Fruit fly (Drosophila melanogaster) whole organism, embryonic: ENCODE data around the gene SrpRalpha.

Source experiments
- Aef1 ChIP-seq: fragments of 200-800 bp; sonication (Bioruptor generic); IDR thresholded peaks from 3 replicates; pipeline ENCODE4 v1.3.6; 2022; ENCODE audit warnings: missing biosample characterization, missing genetic modification characterization
- Blimp-1 ChIP-seq: fragments of 200-800 bp; sonication (Bioruptor generic); optimal IDR thresholded peaks from 3 replicates; lab custom pipeline; 2018; ENCODE audit warnings: missing biosample characterization, missing genetic modification characterization, mild to moderate bottlenecking, moderate library complexity, missing genetic modification reagents
- CG10209 ChIP-seq: fragments of 200-800 bp; sonication (Bioruptor generic); optimal IDR thresholded peaks from 3 replicates; lab custom pipeline; 2017; ENCODE audit warnings: missing biosample characterization, mild to moderate bottlenecking, missing genetic modification characterization, missing genetic modification reagents
- CG10654 ChIP-seq: fragments of 200-800 bp; sonication (Bioruptor generic); optimal IDR thresholded peaks from 2 replicates; lab custom pipeline; 2016; ENCODE audit warnings: missing biosample characterization, missing genetic modification characterization
- CG11456 ChIP-seq: fragments of 200-800 bp; sonication (Bioruptor generic); IDR thresholded peaks from 3 replicates; pipeline ENCODE4 v1.3.6; 2022; ENCODE audit warnings: missing biosample characterization, missing genetic modification characterization
- CG12391 ChIP-seq: fragments of 200-800 bp; sonication (Bioruptor generic); optimal IDR thresholded peaks from 3 replicates; lab custom pipeline; 2018; ENCODE audit warnings: missing biosample characterization, mild to moderate bottlenecking, missing genetic modification characterization, moderate library complexity
- CG12659 ChIP-seq: fragments of 200-800 bp; sonication (Bioruptor generic); optimal IDR thresholded peaks from 3 replicates; lab custom pipeline; 2017; ENCODE audit warnings: mild to moderate bottlenecking, missing biosample characterization, missing genetic modification reagents, missing genetic modification characterization
- CG13775 ChIP-seq: fragments of 200-800 bp; sonication (Bioruptor generic); optimal IDR thresholded peaks from 3 replicates; lab custom pipeline; 2017; ENCODE audit warnings: missing biosample characterization, mild to moderate bottlenecking, missing genetic modification characterization
- CG13894 ChIP-seq: fragments of 200-800 bp; sonication (Bioruptor generic); optimal IDR thresholded peaks from 3 replicates; lab custom pipeline; 2018; ENCODE audit warnings: missing biosample characterization, mild to moderate bottlenecking, missing genetic modification characterization, moderate library complexity
- CG14014 ChIP-seq: fragments of 200-800 bp; sonication (Bioruptor generic); IDR thresholded peaks from 2 replicates; pipeline ENCODE4 v1.3.6; 2022; ENCODE audit warnings: missing biosample characterization, missing genetic modification characterization
- CG15011 ChIP-seq: fragments of 200-800 bp; sonication (Bioruptor generic); optimal IDR thresholded peaks from 3 replicates; lab custom pipeline; 2018; ENCODE audit warnings: missing biosample characterization, mild to moderate bottlenecking, missing genetic modification characterization
- CG2116 ChIP-seq: fragments of 200-800 bp; sonication (Bioruptor generic); optimal IDR thresholded peaks from 3 replicates; lab custom pipeline; 2018; ENCODE audit warnings: missing biosample characterization, mild to moderate bottlenecking, missing genetic modification characterization
- CG34376 ChIP-seq: fragments of 200-800 bp; sonication (Bioruptor generic); optimal IDR thresholded peaks from 2 replicates; lab custom pipeline; 2018; ENCODE audit warnings: missing biosample characterization, mild to moderate bottlenecking, missing genetic modification characterization
- CG4820 ChIP-seq: fragments of 200-800 bp; sonication (Bioruptor generic); optimal IDR thresholded peaks from 3 replicates; lab custom pipeline; 2016; ENCODE audit warnings: missing biosample characterization, missing genetic modification characterization
- CG7786 ChIP-seq: fragments of 200-800 bp; sonication (Bioruptor generic); optimal IDR thresholded peaks from 2 replicates; lab custom pipeline; 2016; ENCODE audit warnings: missing biosample characterization, missing genetic modification characterization
- CG7987 ChIP-seq: fragments of 200-800 bp; sonication (Bioruptor generic); optimal IDR thresholded peaks from 2 replicates; lab custom pipeline; 2018; ENCODE audit warnings: missing biosample characterization, mild to moderate bottlenecking, missing genetic modification characterization, moderate library complexity
- CG8388 ChIP-seq: fragments of 200-800 bp; sonication (Bioruptor generic); optimal IDR thresholded peaks from 2 replicates; lab custom pipeline; 2019; ENCODE audit warnings: missing biosample characterization, mild to moderate bottlenecking, missing genetic modification characterization, moderate library complexity
- CG9215 ChIP-seq: fragments of 200-800 bp; sonication (Bioruptor generic); IDR thresholded peaks from 2 replicates; pipeline ENCODE4 v1.3.6; 2022; ENCODE audit warnings: missing biosample characterization, missing genetic modification characterization
- CG9727 ChIP-seq: fragments of 200-800 bp; sonication (Bioruptor generic); optimal IDR thresholded peaks from 3 replicates; lab custom pipeline; 2017; ENCODE audit warnings: missing biosample characterization, mild to moderate bottlenecking, missing genetic modification characterization
- CG9797 ChIP-seq: fragments of 200-800 bp; sonication (Bioruptor generic); optimal IDR thresholded peaks from 3 replicates; lab custom pipeline; 2018; ENCODE audit warnings: missing biosample characterization, mild to moderate bottlenecking, missing genetic modification characterization
- CG9876 ChIP-seq: fragments of 200-800 bp; sonication (Bioruptor generic); optimal IDR thresholded peaks from 2 replicates; lab custom pipeline; 2016; ENCODE audit warnings: missing biosample characterization, missing genetic modification characterization
- Chrac-16 ChIP-seq: fragments of 200-800 bp; sonication (Bioruptor generic); optimal IDR thresholded peaks from 3 replicates; lab custom pipeline; 2016; ENCODE audit warnings: missing biosample characterization, missing genetic modification characterization
- Drgx ChIP-seq: fragments of 200-800 bp; sonication (Bioruptor generic); IDR thresholded peaks from 2 replicates; pipeline ENCODE4 v1.3.6; 2022; ENCODE audit warnings: missing biosample characterization, missing genetic modification characterization
- Gsc ChIP-seq: fragments of 200-800 bp; sonication (Bioruptor generic); IDR thresholded peaks from 2 replicates; pipeline ENCODE4 v1.3.6; 2022; ENCODE audit warnings: missing biosample characterization, missing genetic modification characterization
- HLH54F ChIP-seq: fragments of 200-800 bp; sonication (Bioruptor generic); optimal IDR thresholded peaks from 3 replicates; lab custom pipeline; 2016; ENCODE audit warnings: missing biosample characterization, missing genetic modification characterization
- Kr ChIP-seq: fragments of 200-800 bp; sonication (Bioruptor generic); optimal IDR thresholded peaks from 2 replicates; lab custom pipeline; 2017; ENCODE audit warnings: missing biosample characterization, mild to moderate bottlenecking, missing genetic modification characterization
- Myb ChIP-seq: fragments of 200-800 bp; sonication (Bioruptor generic); optimal IDR thresholded peaks from 2 replicates; lab custom pipeline; 2016; ENCODE audit warnings: missing biosample characterization, missing genetic modification characterization
- Neu2 ChIP-seq: fragments of 200-800 bp; sonication (Bioruptor generic); optimal IDR thresholded peaks from 3 replicates; lab custom pipeline; 2016; ENCODE audit warnings: missing biosample characterization, missing genetic modification characterization, borderline replicate concordance
- Oaz ChIP-seq: fragments of 200-800 bp; sonication (Bioruptor generic); IDR thresholded peaks from 2 replicates; pipeline ENCODE4 v1.3.6; 2022; ENCODE audit warnings: missing biosample characterization, missing genetic modification characterization
- Optix ChIP-seq: fragments of 200-800 bp; sonication (Bioruptor generic); IDR thresholded peaks from 3 replicates; pipeline ENCODE4 v1.3.6; 2022; ENCODE audit warnings: missing biosample characterization, missing genetic modification characterization
- chinmo ChIP-seq: fragments of 200-800 bp; sonication (Bioruptor generic); IDR thresholded peaks from 4 replicates; pipeline ENCODE4 v1.3.6; 2022; ENCODE audit warnings: missing biosample characterization, missing genetic modification characterization; ENCODE audit not compliant: partially characterized antibody
- crol ChIP-seq: fragments of 200-800 bp; sonication (Bioruptor generic); IDR thresholded peaks from 2 replicates; pipeline ENCODE4 v1.3.6; 2022; ENCODE audit warnings: missing biosample characterization, missing genetic modification characterization
- disco-r ChIP-seq: fragments of 200-800 bp; sonication (Bioruptor generic); optimal IDR thresholded peaks from 2 replicates; lab custom pipeline; 2016; ENCODE audit warnings: missing biosample characterization, missing genetic modification characterization
- dysf ChIP-seq: fragments of 200-800 bp; sonication (Bioruptor generic); IDR thresholded peaks from 3 replicates; pipeline ENCODE4 v1.3.6; 2022; ENCODE audit warnings: missing biosample characterization, missing genetic modification characterization
- fu2 ChIP-seq: fragments of 200-800 bp; sonication (Bioruptor generic); optimal IDR thresholded peaks from 2 replicates; lab custom pipeline; 2016; ENCODE audit warnings: missing biosample characterization, missing genetic modification characterization
- hb ChIP-seq: fragments of 200-800 bp; sonication (Bioruptor generic); IDR thresholded peaks from 3 replicates; pipeline ENCODE4 v1.3.6; 2022; ENCODE audit warnings: missing biosample characterization, missing genetic modification characterization; ENCODE audit not compliant: partially characterized antibody
- knrl ChIP-seq: fragments of 200-800 bp; sonication (Bioruptor generic); IDR thresholded peaks from 3 replicates; pipeline ENCODE4 v1.3.6; 2022; ENCODE audit warnings: missing biosample characterization, missing genetic modification characterization; ENCODE audit not compliant: partially characterized antibody
- lola ChIP-seq, 3 experiments: fragments of >200 bp in 2 of 3; fragments of 200-800 bp in 1 of 3; sonication (Bioruptor generic) in 1 of 3; optimal IDR thresholded peaks; 2 replicates each; lab custom pipeline; 2017 to 2019; ENCODE audit warnings: missing biosample characterization in 3 of 3, missing genetic modification characterization in 3 of 3, mild to moderate bottlenecking in 1 of 3, moderate library complexity in 1 of 3
- mld ChIP-seq: fragments of 200-800 bp; sonication (Bioruptor generic); IDR thresholded peaks from 3 replicates; pipeline ENCODE4 v1.3.6; 2022; ENCODE audit warnings: missing biosample characterization, missing genetic modification characterization; ENCODE audit not compliant: partially characterized antibody
- row ChIP-seq: fragments of 200-800 bp; sonication (Bioruptor generic); IDR thresholded peaks from 3 replicates; pipeline ENCODE4 v1.3.6; 2022; ENCODE audit warnings: missing biosample characterization, missing genetic modification characterization
- shn ChIP-seq: fragments of 200-800 bp; sonication (Bioruptor generic); optimal IDR thresholded peaks from 3 replicates; lab custom pipeline; 2016; ENCODE audit warnings: missing biosample characterization, missing genetic modification characterization
- sisA ChIP-seq: fragments of 200-800 bp; sonication (Bioruptor generic); IDR thresholded peaks from 2 replicates; pipeline ENCODE4 v1.3.6; 2022; ENCODE audit warnings: missing biosample characterization, missing genetic modification characterization
- sqz ChIP-seq: fragments of 200-800 bp; sonication (Bioruptor generic); optimal IDR thresholded peaks from 3 replicates; lab custom pipeline; 2018; ENCODE audit warnings: missing biosample characterization, mild to moderate bottlenecking, missing genetic modification characterization
- stwl ChIP-seq: fragments of 200-800 bp; sonication (Bioruptor generic); optimal IDR thresholded peaks from 3 replicates; lab custom pipeline; 2018; ENCODE audit warnings: missing biosample characterization, mild to moderate bottlenecking, missing genetic modification characterization, moderate library complexity
- tll ChIP-seq, 2 experiments: fragments of 200-800 bp in 1 of 2; fragments of >200 bp in 1 of 2; sonication (Bioruptor generic) in 1 of 2; optimal IDR thresholded peaks; 2 replicates each; lab custom pipeline; 2017 to 2019; ENCODE audit warnings: missing biosample characterization in 2 of 2, missing genetic modification characterization in 2 of 2, mild to moderate bottlenecking in 1 of 2, moderate library complexity in 1 of 2
- vfl ChIP-seq: fragments of 200-800 bp; sonication (Bioruptor generic); optimal IDR thresholded peaks from 2 replicates; lab custom pipeline; 2016; ENCODE audit warnings: missing biosample characterization, missing genetic modification characterization
- vnd ChIP-seq: fragments of 200-800 bp; sonication (Bioruptor generic); IDR thresholded peaks from 3 replicates; pipeline ENCODE4 v1.3.6; 2022; ENCODE audit warnings: missing biosample characterization, missing genetic modification characterization; ENCODE audit not compliant: partially characterized antibody
- zfh2 ChIP-seq: fragments of 200-800 bp; sonication (Bioruptor generic); optimal IDR thresholded peaks from 2 replicates; lab custom pipeline; 2016; ENCODE audit warnings: missing biosample characterization, missing genetic modification characterization

SrpRalpha gene

dm6 chrX:11108148-11108844 lies 20.6 kb downstream of the SrpRalpha start, which contains the start of gene Hsp60A (continued):
- peak; percentile 61; the same call in 1 of the 4 replicates for TF ChIP-seq chinmo
- TF ChIP-seq CG10209 (GFP tag; lab: Kevin White, UChicago) = peak; percentile 39
- TF ChIP-seq knrl (GFP tag; lab: Robert Waterston, UW) = peak; percentile 90
- TF ChIP-seq CG2116 = peak; percentile 74
- TF ChIP-seq hb (GFP tag; lab: Robert Waterston, UW) = peak; percentile 76; the same call in 2 of the 3 replicates
- TF ChIP-seq Blimp-1 (GFP tag; lab: Kevin White, UChicago) = peak; percentile 53
- TF ChIP-seq HLH54F (GFP tag; lab: Kevin White, UChicago) = peak; percentile 30
- peak; percentile 82 for TF ChIP-seq row (GFP tag; lab: Robert Waterston, UW)
- TF ChIP-seq crol = no peak
- no peak for TF ChIP-seq CG7786
- TF ChIP-seq CG12659 (GFP tag; lab: Kevin White, UChicago) = peak; percentile 54
- peak; percentile 74 for TF ChIP-seq CG12391 (tag; lab: Kevin White, UChicago)
- TF ChIP-seq CG34376 = peak; percentile 6
- no peak for TF ChIP-seq zfh2 (GFP tag; lab: Kevin White, UChicago)
- TF ChIP-seq stwl = peak; percentile 50
- peak; percentile 67 for TF ChIP-seq CG9797 (GFP tag; lab: Kevin White, UChicago)
- TF ChIP-seq dysf = no peak; the same call in 2 of the 3 replicates
- no peak for TF ChIP-seq Gsc (GFP tag; lab: Robert Waterston, UW)
- peak; percentile 15 for TF ChIP-seq CG8388 (GFP tag; lab: Kevin White, UChicago)
- TF ChIP-seq sqz (GFP tag; lab: Kevin White, UChicago) = peak; percentile 49
- TF ChIP-seq tll (GFP tag; optimal IDR thresholded peaks at IDR 0.05; lab: Kevin White, UChicago) = no peak
- TF ChIP-seq Chrac-16 (GFP tag; lab: Kevin White, UChicago) = peak; percentile 21
- peak; percentile 41 for TF ChIP-seq vfl (GFP tag; lab: Kevin White, UChicago)
- no peak for TF ChIP-seq disco-r (GFP tag; lab: Kevin White, UChicago)
- TF ChIP-seq mld (GFP tag; lab: Robert Waterston, UW) = 0 out of 3 replicates have a peak, but pooled peaks have one; percentile 37
- TF ChIP-seq CG11456 (GFP tag; lab: Robert Waterston, UW) = 0 out of 3 replicates have a peak, but pooled peaks have one; percentile 8
- TF ChIP-seq shn = no peak
- TF ChIP-seq CG9876 (GFP tag; lab: Kevin White, UChicago) = no peak
- TF ChIP-seq Kr (GFP tag; lab: Kevin White, UChicago) = no peak
- peak; percentile 23 for TF ChIP-seq CG10654 (GFP tag; lab: Kevin White, UChicago)
- TF ChIP-seq CG13894 (tag; lab: Kevin White, UChicago) = peak; percentile 56
- 0 out of 2 replicates have a peak, but pooled peaks have one; percentile 27 for TF ChIP-seq CG14014 (GFP tag; lab: Robert Waterston, UW)
- TF ChIP-seq CG13775 (GFP tag; lab: Kevin White, UChicago) = peak; percentile 48
- TF ChIP-seq Drgx (GFP tag; lab: Robert Waterston, UW) = peak; percentile 27; the same call in 1 of the 2 replicates
- no peak for TF ChIP-seq Myb (GFP tag; lab: Kevin White, UChicago)
- TF ChIP-seq CG4820 (GFP tag; lab: Kevin White, UChicago) = peak; percentile 44
- TF ChIP-seq Aef1 (GFP tag; lab: Robert Waterston, UW) = 0 out of 3 replicates have a peak, but pooled peaks have one; percentile 19
- no peak for TF ChIP-seq CG7987 (GFP tag; lab: Kevin White, UChicago)
- TF ChIP-seq Oaz (GFP tag; lab: Robert Waterston, UW) = no peak
- TF ChIP-seq sisA (GFP tag; lab: Robert Waterston, UW) = peak; percentile 41
- TF ChIP-seq fu2 = no peak
- TF ChIP-seq vnd (GFP tag; lab: Robert Waterston, UW) = peak; percentile 80
- 0 out of 2 replicates have a peak, but pooled peaks have one; percentile 25 for TF ChIP-seq CG9215
- TF ChIP-seq Optix (GFP tag; lab: Robert Waterston, UW) = no peak
- peak; percentile 51 for TF ChIP-seq CG9727
- no peak for TF ChIP-seq CG15011 (GFP tag; lab: Kevin White, UChicago)
- TF ChIP-seq lola (GFP tag; optimal IDR thresholded peaks at IDR 0.05; lab: Kevin White, UChicago) = peak in 1 of 3 experiments; percentile 43
- no peak for TF ChIP-seq Neu2 (GFP tag; lab: Kevin White, UChicago)
